Worm (Caenorhabditis elegans): Measurements from ENCODE around the gene C31B8.12.

C31B8.12 gene

ce11 chrV:2881565-2881964 lies 45.9 kb downstream of the C31B8.12 start:
- TF ChIP-seq sea-1 (GFP tag; conservative IDR thresholded peaks at IDR 0.05) (no peak), pes-1 (GFP tag; IDR thresholded peaks at IDR 0.05) (no peak), tra-4 (tag; optimal IDR thresholded peaks at IDR 0.05) (no peak), ama-1 (optimal IDR thresholded peaks at IDR 0.05) (no peak), tbx-11 (GFP tag; IDR thresholded peaks at IDR 0.05) (no peak), hmg-4 (GFP tag; optimal IDR thresholded peaks at IDR 0.05) (no peak), flt-1 (GFP tag; IDR thresholded peaks at IDR 0.05) (no peak), aly-1 (tag; optimal IDR thresholded peaks at IDR 0.05) (no peak), ceh-36 (tag; optimal IDR thresholded peaks at IDR 0.05) (no peak), tbx-37 (GFP tag; conservative IDR thresholded peaks at IDR 0.05) (no peak), hmbx-1 (tag; optimal IDR thresholded peaks at IDR 0.05) (no peak), ets-7 (tag; optimal IDR thresholded peaks at IDR 0.05) (no peak), scrt-1 (GFP tag; IDR thresholded peaks at IDR 0.05) (no peak), B0310.2 (tag; optimal IDR thresholded peaks at IDR 0.05) (no peak), ceh-13 (GFP tag; optimal IDR thresholded peaks at IDR 0.05) (no peak)

- TF ChIP-seq hnd-1 (tag; optimal IDR thresholded peaks at IDR 0.05), result no peak
- no peak for TF ChIP-seq pes-1 (GFP tag; IDR thresholded peaks at IDR 0.05)
- TF ChIP-seq hmg-4 (GFP tag; optimal IDR thresholded peaks at IDR 0.05), result no peak
- TF ChIP-seq aly-1 (tag; optimal IDR thresholded peaks at IDR 0.05), result no peak
- no peak for TF ChIP-seq F13C5.2 (tag; optimal IDR thresholded peaks at IDR 0.05)
- no peak for TF ChIP-seq B0310.2 (tag; optimal IDR thresholded peaks at IDR 0.05)
- TF ChIP-seq ceh-36 (tag; optimal IDR thresholded peaks at IDR 0.05), result no peak
These were observed 46.4 kb downstream of the C31B8.12 start, which contains the start of gene ifc-1 for ce11 chrV:2881016-2881415. TSS of gene ifc-1 (plus strand) at chrV:2881393.

- no peak for TF ChIP-seq tbx-37 (GFP tag; conservative IDR thresholded peaks at IDR 0.05)
- no peak for TF ChIP-seq scrt-1 (GFP tag; IDR thresholded peaks at IDR 0.05)
- no peak for TF ChIP-seq ceh-13 (GFP tag; optimal IDR thresholded peaks at IDR 0.05)
- no peak for TF ChIP-seq aly-1 (tag; optimal IDR thresholded peaks at IDR 0.05)
- no peak for TF ChIP-seq hmg-4 (GFP tag; optimal IDR thresholded peaks at IDR 0.05)
- TF ChIP-seq ets-7 (tag; optimal IDR thresholded peaks at IDR 0.05), result no peak
- no peak for TF ChIP-seq ceh-36 (tag; optimal IDR thresholded peaks at IDR 0.05)
- TF ChIP-seq flt-1 (GFP tag; IDR thresholded peaks at IDR 0.05), result no peak
- no peak for TF ChIP-seq B0310.2 (tag; optimal IDR thresholded peaks at IDR 0.05)
- TF ChIP-seq ama-1 (optimal IDR thresholded peaks at IDR 0.05), result no peak
- no peak for TF ChIP-seq pes-1 (GFP tag; IDR thresholded peaks at IDR 0.05)
- TF ChIP-seq F13C5.2 (tag; optimal IDR thresholded peaks at IDR 0.05), result no peak
These were observed 47.1 kb downstream of the C31B8.12 start for ce11 chrV:2880356-2880755.

ce11 chrV:2879801-2880200 lies 47.7 kb downstream of the C31B8.12 start, which contains the start of gene str-39:
TSS of gene str-39 (minus strand) at chrV:2879901.
- TF ChIP-seq aly-1 (tag; optimal IDR thresholded peaks at IDR 0.05), result no peak
- TF ChIP-seq scrt-1 (GFP tag; IDR thresholded peaks at IDR 0.05), result no peak
- TF ChIP-seq ceh-36 (tag; optimal IDR thresholded peaks at IDR 0.05), result no peak
- no peak for TF ChIP-seq hmbx-1 (tag; optimal IDR thresholded peaks at IDR 0.05)
- TF ChIP-seq ama-1 (optimal IDR thresholded peaks at IDR 0.05), result no peak
- no peak for TF ChIP-seq B0310.2 (tag; optimal IDR thresholded peaks at IDR 0.05)
- no peak for TF ChIP-seq ceh-13 (GFP tag; optimal IDR thresholded peaks at IDR 0.05)
- no peak for TF ChIP-seq tbx-37 (GFP tag; conservative IDR thresholded peaks at IDR 0.05)
- TF ChIP-seq flt-1 (GFP tag; IDR thresholded peaks at IDR 0.05), result no peak
- TF ChIP-seq tbx-11 (GFP tag; IDR thresholded peaks at IDR 0.05), result no peak
- no peak for TF ChIP-seq pes-1 (GFP tag; IDR thresholded peaks at IDR 0.05)
- TF ChIP-seq hmg-4 (GFP tag; optimal IDR thresholded peaks at IDR 0.05), result no peak
- no peak for TF ChIP-seq F13C5.2 (tag; optimal IDR thresholded peaks at IDR 0.05)
- no peak for TF ChIP-seq sea-1 (GFP tag; conservative IDR thresholded peaks at IDR 0.05)
- TF ChIP-seq ets-7 (tag; optimal IDR thresholded peaks at IDR 0.05), result no peak
- TF ChIP-seq tra-4 (tag; optimal IDR thresholded peaks at IDR 0.05), result no peak
- no peak for TF ChIP-seq hnd-1 (tag; optimal IDR thresholded peaks at IDR 0.05)

- TF ChIP-seq tra-4 (tag; optimal IDR thresholded peaks at IDR 0.05), result no peak
- TF ChIP-seq tbx-37 (GFP tag; conservative IDR thresholded peaks at IDR 0.05), result no peak
- no peak for TF ChIP-seq scrt-1 (GFP tag; IDR thresholded peaks at IDR 0.05)
- TF ChIP-seq hmg-4 (GFP tag; optimal IDR thresholded peaks at IDR 0.05), result no peak
- TF ChIP-seq ceh-36 (tag; optimal IDR thresholded peaks at IDR 0.05), result no peak
- TF ChIP-seq pes-1 (GFP tag; IDR thresholded peaks at IDR 0.05), result no peak
- TF ChIP-seq tbx-11 (GFP tag; IDR thresholded peaks at IDR 0.05), result no peak
- no peak for TF ChIP-seq sea-1 (GFP tag; conservative IDR thresholded peaks at IDR 0.05)
- TF ChIP-seq ama-1 (optimal IDR thresholded peaks at IDR 0.05), result no peak
These were observed 49.9 kb downstream of the C31B8.12 start, which contains the start of gene F37B4.10 for ce11 chrV:2877509-2877908. TSS of gene F37B4.10 (minus strand) at chrV:2877609.

ce11 chrV:2876188-2876831 lies 51.1 kb downstream of the C31B8.12 start:
- TF ChIP-seq tbx-37 (GFP tag; conservative IDR thresholded peaks at IDR 0.05) (no peak), flt-1 (GFP tag; IDR thresholded peaks at IDR 0.05) (no peak), hnd-1 (tag; optimal IDR thresholded peaks at IDR 0.05) (no peak), sea-1 (GFP tag; conservative IDR thresholded peaks at IDR 0.05) (no peak), hmg-4 (GFP tag; optimal IDR thresholded peaks at IDR 0.05) (no peak), ceh-13 (GFP tag; optimal IDR thresholded peaks at IDR 0.05) (no peak), ets-7 (tag; optimal IDR thresholded peaks at IDR 0.05) (no peak), tra-4 (tag; optimal IDR thresholded peaks at IDR 0.05) (no peak), pes-1 (GFP tag; IDR thresholded peaks at IDR 0.05) (no peak), B0310.2 (tag; optimal IDR thresholded peaks at IDR 0.05) (no peak), aly-1 (tag; optimal IDR thresholded peaks at IDR 0.05) (no peak), tbx-11 (GFP tag; IDR thresholded peaks at IDR 0.05) (no peak)

ce11 chrV:2875422-2875821 lies 52.0 kb downstream of the C31B8.12 start, which contains the start of gene folt-2:
TSS of gene folt-2 (minus strand) at chrV:2875600.
- TF ChIP-seq ceh-36 (tag; optimal IDR thresholded peaks at IDR 0.05) (no peak), tbx-11 (GFP tag; IDR thresholded peaks at IDR 0.05) (0 out of 2 replicates have a peak, but pooled peaks have one; percentile 16), pes-1 (GFP tag; IDR thresholded peaks at IDR 0.05) (no peak), scrt-1 (GFP tag; IDR thresholded peaks at IDR 0.05) (no peak)

Data from whole organism, early embryonic.